Fruit fly (Drosophila melanogaster): ENCODE results near the gene Psf2.

- TF ChIP-seq Hr4 (GFP tag; optimal IDR thresholded peaks at IDR 0.05) (no peak), Eip78C (GFP tag) (no peak), CG11762 (GFP tag; optimal IDR thresholded peaks at IDR 0.05; ENCODE audit: insufficient read depth) (no peak), CG9139 (GFP tag; optimal IDR thresholded peaks at IDR 0.05) (no peak)
Measured at dm6 chr2L:4368553-4369268, 18.4 kb downstream of the Psf2 start.
